Worm (Caenorhabditis elegans) whole organism, L3 larva: ENCODE data around the gene col-125.
A peak's percentile ranks its signal among the peaks of the same experiment; 100 is the strongest.

Experiments used
- R02D3.7 ChIP-seq: fragments of 150-350 bp; optimal IDR thresholded peaks from 2 replicates; lab custom pipeline; 2014; ENCODE audit warnings: missing biosample characterization, missing genetic modification characterization
- ZK546.5 ChIP-seq: sonication (generic microtip); optimal IDR thresholded peaks from 2 replicates; lab custom pipeline; 2017; ENCODE audit warnings: missing biosample characterization, missing genetic modification characterization
- aly-2 ChIP-seq: fragments of 150-350 bp; optimal IDR thresholded peaks from 2 replicates; lab custom pipeline; 2014; ENCODE audit warnings: missing biosample characterization, missing genetic modification characterization
- ama-1 ChIP-seq: fragments of 150-350 bp; optimal IDR thresholded peaks from 2 replicates; lab custom pipeline; 2018
- ceh-16 ChIP-seq: sonication (generic microtip); optimal IDR thresholded peaks from 2 replicates; lab custom pipeline; 2017; ENCODE audit warnings: missing biosample characterization, missing genetic modification characterization
- ceh-28 ChIP-seq: fragments of 150-350 bp; optimal IDR thresholded peaks from 2 replicates; lab custom pipeline; 2014; ENCODE audit warnings: missing biosample characterization, missing genetic modification reagents, missing genetic modification characterization
- ceh-82 ChIP-seq: fragments of 150-350 bp; optimal IDR thresholded peaks from 2 replicates; lab custom pipeline; 2014; ENCODE audit warnings: missing biosample characterization, missing genetic modification characterization
- ceh-9 ChIP-seq: sonication (generic microtip); optimal IDR thresholded peaks from 2 replicates; lab custom pipeline; 2018; ENCODE audit warnings: missing biosample characterization, missing genetic modification characterization
- daf-12 ChIP-seq: fragments of 150-350 bp; optimal IDR thresholded peaks from 2 replicates; lab custom pipeline; 2014; ENCODE audit warnings: missing biosample characterization, missing genetic modification reagents, missing genetic modification characterization
- egl-27 ChIP-seq: sonication (generic microtip); optimal IDR thresholded peaks from 4 replicates; lab custom pipeline; 2017; ENCODE audit warnings: missing biosample characterization, missing genetic modification reagents, missing genetic modification characterization
- egl-5 ChIP-seq: fragments of 150-350 bp; optimal IDR thresholded peaks from 2 replicates; lab custom pipeline; 2017; ENCODE audit warnings: missing biosample characterization, missing genetic modification reagents, missing genetic modification characterization, inconsistent platforms
- elt-1 ChIP-seq: fragments of 150-350 bp; optimal IDR thresholded peaks from 2 replicates; lab custom pipeline; 2014; ENCODE audit warnings: missing biosample characterization, missing genetic modification characterization
- elt-2 ChIP-seq: sonication (generic microtip); optimal IDR thresholded peaks from 2 replicates; lab custom pipeline; 2016; ENCODE audit warnings: missing genetic modification reagents, mild to moderate bottlenecking, missing genetic modification characterization, missing compliant biosample characterization
- elt-3 ChIP-seq, 3 experiments: fragments of 150-350 bp in 1 of 3; sonication (generic microtip) in 2 of 3; optimal IDR thresholded peaks; 2 replicates in 2 of 3; 4 replicates in 1 of 3; lab custom pipeline; 2014 to 2017; ENCODE audit warnings: missing biosample characterization in 3 of 3, missing genetic modification characterization in 3 of 3
- eor-1 ChIP-seq, 2 experiments: fragments of 150-350 bp; optimal IDR thresholded peaks; 2 replicates each; lab custom pipeline; 2014 to 2018; ENCODE audit warnings: missing biosample characterization in 2 of 2, missing genetic modification characterization in 2 of 2
- fkh-10 ChIP-seq: sonication (generic microtip); optimal IDR thresholded peaks from 2 replicates; lab custom pipeline; 2017; ENCODE audit warnings: missing biosample characterization, missing genetic modification reagents, missing genetic modification characterization
- fkh-2 ChIP-seq: fragments of 150-350 bp; optimal IDR thresholded peaks from 2 replicates; lab custom pipeline; 2014; ENCODE audit warnings: missing biosample characterization, missing genetic modification reagents, missing genetic modification characterization
- fos-1 ChIP-seq: fragments of 150-350 bp; optimal IDR thresholded peaks from 2 replicates; lab custom pipeline; 2014; ENCODE audit warnings: missing biosample characterization, missing genetic modification characterization
- hmg-11 ChIP-seq: sonication (generic microtip); optimal IDR thresholded peaks from 2 replicates; lab custom pipeline; 2016; ENCODE audit warnings: missing genetic modification characterization, missing compliant biosample characterization
- jun-1 ChIP-seq: fragments of 150-350 bp; optimal IDR thresholded peaks from 2 replicates; lab custom pipeline; 2014; ENCODE audit warnings: missing biosample characterization, missing genetic modification reagents, missing genetic modification characterization
- lin-15B ChIP-seq: fragments of 150-350 bp; optimal IDR thresholded peaks from 2 replicates; lab custom pipeline; 2014; ENCODE audit warnings: missing biosample characterization, missing genetic modification characterization
- lin-39 ChIP-seq: fragments of 150-350 bp; optimal IDR thresholded peaks from 2 replicates; lab custom pipeline; 2018; ENCODE audit warnings: missing biosample characterization, missing genetic modification reagents, missing genetic modification characterization
- lsy-12 ChIP-seq: sonication (generic microtip); optimal IDR thresholded peaks from 2 replicates; lab custom pipeline; 2016; ENCODE audit warnings: mild to moderate bottlenecking, missing genetic modification characterization, missing compliant biosample characterization
- mdl-1 ChIP-seq: fragments of 150-350 bp; optimal IDR thresholded peaks from 2 replicates; lab custom pipeline; 2014; ENCODE audit warnings: missing biosample characterization, missing genetic modification characterization
- mml-1 ChIP-seq: fragments of 150-350 bp; sonication (generic microtip); optimal IDR thresholded peaks from 3 replicates; lab custom pipeline; 2014; ENCODE audit warnings: missing biosample characterization, missing genetic modification characterization
- nfya-1 ChIP-seq: sonication (generic microtip); optimal IDR thresholded peaks from 2 replicates; lab custom pipeline; 2017; ENCODE audit warnings: missing genetic modification characterization, mild to moderate bottlenecking, missing compliant biosample characterization, antibody characterized with exemption, moderate library complexity; ENCODE audit not compliant: insufficient read depth
- nhr-11 ChIP-seq: fragments of 150-350 bp; optimal IDR thresholded peaks from 2 replicates; lab custom pipeline; 2014; ENCODE audit warnings: missing biosample characterization, missing genetic modification characterization
- nhr-12 ChIP-seq: fragments of 150-350 bp; optimal IDR thresholded peaks from 2 replicates; lab custom pipeline; 2014; ENCODE audit warnings: missing biosample characterization, missing genetic modification characterization
- nhr-23 ChIP-seq: fragments of 150-350 bp; optimal IDR thresholded peaks from 2 replicates; lab custom pipeline; 2014; ENCODE audit warnings: missing biosample characterization, missing genetic modification reagents, missing genetic modification characterization
- nhr-237 ChIP-seq: fragments of 150-350 bp; optimal IDR thresholded peaks from 2 replicates; lab custom pipeline; 2014; ENCODE audit warnings: missing biosample characterization, missing genetic modification characterization
- nhr-25 ChIP-seq: sonication (generic microtip); optimal IDR thresholded peaks from 2 replicates; lab custom pipeline; 2017; ENCODE audit warnings: missing biosample characterization, missing genetic modification characterization
- nhr-28 ChIP-seq: fragments of 150-350 bp; optimal IDR thresholded peaks from 2 replicates; lab custom pipeline; 2014; ENCODE audit warnings: missing biosample characterization, missing genetic modification characterization
- nhr-43 ChIP-seq: sonication (generic microtip); optimal IDR thresholded peaks from 2 replicates; lab custom pipeline; 2016; ENCODE audit warnings: mild to moderate bottlenecking, missing genetic modification characterization, missing compliant biosample characterization; ENCODE audit not compliant: poor library complexity, severe bottlenecking
- nhr-67 ChIP-seq: fragments of 150-350 bp; optimal IDR thresholded peaks from 2 replicates; lab custom pipeline; 2014; ENCODE audit warnings: missing biosample characterization, missing genetic modification characterization
- nhr-76 ChIP-seq: fragments of 150-350 bp; sonication (generic microtip); optimal IDR thresholded peaks from 5 replicates; lab custom pipeline; 2014; ENCODE audit warnings: missing biosample characterization, missing genetic modification characterization
- nhr-77 ChIP-seq: fragments of 150-350 bp; optimal IDR thresholded peaks from 2 replicates; lab custom pipeline; 2014; ENCODE audit warnings: missing biosample characterization, missing genetic modification characterization
- pha-4 ChIP-seq: fragments of 150-350 bp; optimal IDR thresholded peaks from 2 replicates; lab custom pipeline; 2014; ENCODE audit warnings: missing biosample characterization, missing genetic modification reagents, missing genetic modification characterization
- pqm-1 ChIP-seq: fragments of 150-350 bp; optimal IDR thresholded peaks from 2 replicates; lab custom pipeline; 2017; ENCODE audit warnings: missing biosample characterization, missing genetic modification characterization, inconsistent platforms
- sea-2 ChIP-seq: fragments of 150-350 bp; sonication (generic microtip); optimal IDR thresholded peaks from 4 replicates; lab custom pipeline; 2014; ENCODE audit warnings: missing biosample characterization, missing genetic modification reagents, missing genetic modification characterization
- skn-1 ChIP-seq: fragments of 150-350 bp; optimal IDR thresholded peaks from 2 replicates; lab custom pipeline; 2014; ENCODE audit warnings: missing biosample characterization, missing genetic modification characterization
- snpc-4 ChIP-seq: fragments of 150-350 bp; optimal IDR thresholded peaks from 2 replicates; lab custom pipeline; 2014; ENCODE audit warnings: missing biosample characterization, missing genetic modification characterization
- tbx-2 ChIP-seq: sonication (generic microtip); optimal IDR thresholded peaks from 2 replicates; lab custom pipeline; 2016; ENCODE audit warnings: mild to moderate bottlenecking, missing genetic modification characterization, missing compliant biosample characterization
- unc-39 ChIP-seq: sonication (generic microtip); optimal IDR thresholded peaks from 4 replicates; lab custom pipeline; 2017; ENCODE audit warnings: missing biosample characterization, missing genetic modification characterization
- unc-62 ChIP-seq: fragments of 150-350 bp; sonication (generic microtip); optimal IDR thresholded peaks from 4 replicates; lab custom pipeline; 2014; ENCODE audit warnings: missing biosample characterization, missing genetic modification reagents, missing genetic modification characterization
- zag-1 ChIP-seq: fragments of 150-350 bp; optimal IDR thresholded peaks from 2 replicates; lab custom pipeline; 2014; ENCODE audit warnings: missing biosample characterization, missing genetic modification characterization
- ztf-11 ChIP-seq: fragments of 150-350 bp; optimal IDR thresholded peaks from 2 replicates; lab custom pipeline; 2014; ENCODE audit warnings: missing biosample characterization, missing genetic modification characterization
- ztf-4 ChIP-seq: fragments of 150-350 bp; optimal IDR thresholded peaks from 2 replicates; lab custom pipeline; 2014; ENCODE audit warnings: missing biosample characterization, missing genetic modification characterization

The col-125 gene

ce11 chrIV:11210781-11211256 is 14.5 kb upstream of the col-125 start, which contains the start of gene adk-1:
adk-1 (minus strand) TSS chrIV:11210831.
- TF ChIP-seq lin-15B (tag; lab: Kevin White, UChicago) (peak; percentile 44), ztf-11 (tag; lab: Kevin White, UChicago) (no peak), nfya-1 (tag; lab: Kevin White, UChicago) (peak; percentile 21)

- TF ChIP-seq fkh-10 (GFP tag; lab: Kevin White, UChicago) (no peak), unc-62 (GFP tag; lab: Kevin White, UChicago) (peak; percentile 25), eor-1 (tag; optimal IDR thresholded peaks at IDR 0.05; lab: Kevin White, UChicago) (no peak), ceh-28 (tag; lab: Kevin White, UChicago) (peak; percentile 29), skn-1 (no peak), lsy-12 (tag; lab: Kevin White, UChicago) (no peak), zag-1 (tag; lab: Kevin White, UChicago) (no peak), jun-1 (tag; lab: Kevin White, UChicago) (no peak), nhr-43 (tag; lab: Kevin White, UChicago) (no peak), ceh-82 (tag; lab: Kevin White, UChicago) (no peak), ztf-4 (no peak), fos-1 (no peak), lin-15B (tag; lab: Kevin White, UChicago) (no peak), snpc-4 (tag; lab: Kevin White, UChicago) (no peak), elt-3 (tag; optimal IDR thresholded peaks at IDR 0.05; lab: Kevin White, UChicago) (no peak), mdl-1 (no peak), R02D3.7 (no peak), elt-2 (tag; lab: Kevin White, UChicago) (peak; percentile 86), ZK546.5 (tag; lab: Kevin White, UChicago) (no peak), nhr-76 (tag; lab: Kevin White, UChicago) (no peak), nhr-67 (tag; lab: Kevin White, UChicago) (no peak), pha-4 (tag; lab: Kevin White, UChicago) (no peak), sea-2 (no peak), nhr-11 (tag; lab: Kevin White, UChicago) (no peak), nfya-1 (tag; lab: Kevin White, UChicago) (no peak), pqm-1 (peak; percentile 18), unc-39 (tag; lab: Kevin White, UChicago) (no peak), nhr-237 (tag; lab: Kevin White, UChicago) (no peak), nhr-77 (tag; lab: Kevin White, UChicago) (no peak), tbx-2 (tag; lab: Kevin White, UChicago) (no peak), lin-39 (tag; lab: Kevin White, UChicago) (no peak), nhr-23 (tag; lab: Kevin White, UChicago) (peak; percentile 15), aly-2 (tag; lab: Kevin White, UChicago) (no peak), ceh-9 (tag; lab: Kevin White, UChicago) (no peak), elt-1 (tag; lab: Kevin White, UChicago) (peak; percentile 96), ama-1 (no peak), nhr-25 (tag; lab: Kevin White, UChicago) (peak; percentile 54), fkh-2 (tag; lab: Kevin White, UChicago) (no peak), mml-1 (no peak), ztf-11 (tag; lab: Kevin White, UChicago) (no peak), nhr-28 (tag; lab: Kevin White, UChicago) (no peak), nhr-12 (no peak), egl-5 (no peak), egl-27 (tag; lab: Kevin White, UChicago) (no peak), daf-12 (no peak), hmg-11 (tag; lab: Kevin White, UChicago) (no peak), ceh-16 (tag; lab: Kevin White, UChicago) (no peak)
Observed at ce11 chrIV:11211547-11211946, 13.8 kb upstream of the col-125 start.
